Worm (Caenorhabditis elegans): ENCODE measurements around the gene C56G2.5.

C56G2.5 gene

DNA sequence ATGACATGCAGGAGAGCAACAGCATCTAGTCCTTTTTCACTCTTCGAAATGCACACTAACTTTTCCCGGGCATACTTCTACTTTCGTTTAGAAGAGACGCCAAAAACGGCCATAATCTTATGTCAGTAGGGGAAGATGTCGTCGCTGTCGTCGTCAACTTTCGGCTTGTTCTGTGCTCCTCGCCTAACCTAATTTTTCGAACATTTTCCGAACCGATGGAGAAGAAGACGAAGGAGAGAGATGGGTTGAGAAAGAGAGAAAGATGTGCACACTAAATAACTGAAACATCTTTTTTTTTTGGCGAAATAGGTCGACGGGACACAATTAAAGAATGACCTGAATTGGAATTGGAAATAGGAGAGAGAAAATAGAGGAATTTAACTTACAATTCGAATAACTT lies 13.7 kb downstream of the C56G2.5 start:
- TF ChIP-seq hnd-1 (tag; optimal IDR thresholded peaks at IDR 0.05) = no peak

DNA sequence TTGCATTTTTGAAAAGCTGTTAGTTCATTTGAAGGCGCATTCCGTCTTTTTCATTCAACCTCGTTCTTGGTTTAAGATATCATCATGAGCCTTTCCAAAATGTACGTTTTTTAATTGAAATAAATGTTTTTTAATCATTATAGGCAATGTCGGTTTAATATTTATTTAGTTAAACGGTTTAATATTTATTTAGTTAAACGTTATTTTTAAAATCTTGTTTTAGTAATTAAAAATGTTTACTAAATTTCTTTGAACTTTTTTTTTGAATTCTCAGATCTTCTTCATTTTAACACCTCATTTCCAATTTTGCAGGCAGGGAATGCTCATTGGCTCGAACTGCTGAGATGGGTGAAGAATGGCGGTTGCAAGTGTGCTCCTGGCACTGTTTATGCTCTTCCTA lies 15.0 kb downstream of the C56G2.5 start, which contains the start of gene gar-2:
gar-2 (plus strand) TSS at position 301 of the 400 bp plus-strand sequence.
- TF ChIP-seq B0310.2 (tag; optimal IDR thresholded peaks at IDR 0.05) (no peak), sea-1 (GFP tag; conservative IDR thresholded peaks at IDR 0.05) (no peak), ceh-36 (tag; optimal IDR thresholded peaks at IDR 0.05) (no peak), pes-1 (GFP tag; IDR thresholded peaks at IDR 0.05) (no peak), flt-1 (GFP tag; IDR thresholded peaks at IDR 0.05) (no peak), hmg-4 (GFP tag; optimal IDR thresholded peaks at IDR 0.05) (no peak), ceh-13 (GFP tag; optimal IDR thresholded peaks at IDR 0.05) (no peak), tbx-11 (GFP tag; IDR thresholded peaks at IDR 0.05) (no peak), ama-1 (optimal IDR thresholded peaks at IDR 0.05) (no peak), hmbx-1 (tag; optimal IDR thresholded peaks at IDR 0.05) (no peak), hnd-1 (tag; optimal IDR thresholded peaks at IDR 0.05) (no peak), tbx-37 (GFP tag; conservative IDR thresholded peaks at IDR 0.05) (no peak), ets-7 (tag; optimal IDR thresholded peaks at IDR 0.05) (no peak), aly-1 (tag; optimal IDR thresholded peaks at IDR 0.05) (no peak)

DNA sequence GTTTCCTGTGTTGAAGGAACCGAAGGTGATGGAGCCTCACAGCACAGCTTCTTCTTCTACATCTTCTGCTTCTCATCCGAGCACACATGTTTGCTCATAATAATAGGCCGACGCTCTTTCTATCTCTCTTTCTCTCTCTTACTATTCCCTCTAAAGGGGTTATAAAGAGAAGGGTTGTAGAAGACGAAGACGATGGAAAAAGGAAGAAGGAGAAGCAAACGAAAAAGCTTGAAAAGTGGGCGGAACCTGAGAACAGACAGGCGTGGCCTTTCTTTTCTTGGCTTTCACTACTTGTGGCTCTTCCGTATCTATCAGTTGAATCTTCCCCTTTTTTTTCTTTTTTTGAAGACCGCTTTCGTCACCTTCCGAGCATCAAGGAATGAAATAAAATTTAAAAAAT lies 16.2 kb downstream of the C56G2.5 start:
- TF ChIP-seq F13C5.2 (tag; optimal IDR thresholded peaks at IDR 0.05) (no peak), hmg-4 (GFP tag; optimal IDR thresholded peaks at IDR 0.05) (no peak), flt-1 (GFP tag; IDR thresholded peaks at IDR 0.05) (no peak), tbx-11 (GFP tag; IDR thresholded peaks at IDR 0.05) (no peak), ama-1 (optimal IDR thresholded peaks at IDR 0.05) (no peak), scrt-1 (GFP tag; IDR thresholded peaks at IDR 0.05) (no peak), tra-4 (tag; optimal IDR thresholded peaks at IDR 0.05) (no peak), hmbx-1 (tag; optimal IDR thresholded peaks at IDR 0.05) (no peak), B0310.2 (tag; optimal IDR thresholded peaks at IDR 0.05) (no peak), hnd-1 (tag; optimal IDR thresholded peaks at IDR 0.05) (no peak), sea-1 (GFP tag; conservative IDR thresholded peaks at IDR 0.05) (no peak), aly-1 (tag; optimal IDR thresholded peaks at IDR 0.05) (no peak), tbx-37 (GFP tag; conservative IDR thresholded peaks at IDR 0.05) (no peak), ceh-13 (GFP tag; optimal IDR thresholded peaks at IDR 0.05) (no peak), pes-1 (GFP tag; IDR thresholded peaks at IDR 0.05) (no peak)

DNA sequence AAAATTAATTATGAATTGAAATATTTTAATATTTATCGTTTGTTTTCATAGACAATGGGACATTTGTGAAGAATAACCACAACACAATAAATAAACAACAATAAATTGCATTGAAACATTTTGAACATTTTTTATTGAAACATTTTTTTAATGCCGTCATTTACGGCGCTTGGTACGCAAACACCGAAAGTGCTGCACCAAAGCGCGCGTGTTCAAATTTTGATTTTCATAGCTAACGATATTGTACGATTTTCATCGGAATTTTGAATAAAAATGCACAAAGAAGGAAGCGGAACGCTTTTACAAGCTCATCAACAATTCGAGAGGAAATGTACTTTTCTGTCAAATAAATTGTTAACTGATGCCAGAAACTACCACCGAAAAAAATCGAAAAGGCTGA lies 20.3 kb downstream of the C56G2.5 start:
- TF ChIP-seq aly-1 (tag; optimal IDR thresholded peaks at IDR 0.05) = no peak
- TF ChIP-seq pes-1 (GFP tag; IDR thresholded peaks at IDR 0.05) = no peak
- no peak for TF ChIP-seq hmbx-1 (tag; optimal IDR thresholded peaks at IDR 0.05)
- no peak for TF ChIP-seq ceh-36 (tag; optimal IDR thresholded peaks at IDR 0.05)
- no peak for TF ChIP-seq flt-1 (GFP tag; IDR thresholded peaks at IDR 0.05)
- TF ChIP-seq ama-1 (optimal IDR thresholded peaks at IDR 0.05) = no peak
- TF ChIP-seq tbx-11 (GFP tag; IDR thresholded peaks at IDR 0.05) = no peak
- TF ChIP-seq tra-4 (tag; optimal IDR thresholded peaks at IDR 0.05) = no peak
- TF ChIP-seq B0310.2 (tag; optimal IDR thresholded peaks at IDR 0.05) = no peak
- TF ChIP-seq ets-7 (tag; optimal IDR thresholded peaks at IDR 0.05) = no peak
- TF ChIP-seq scrt-1 (GFP tag; IDR thresholded peaks at IDR 0.05) = no peak
- TF ChIP-seq hmg-4 (GFP tag; optimal IDR thresholded peaks at IDR 0.05) = no peak
- no peak for TF ChIP-seq sea-1 (GFP tag; conservative IDR thresholded peaks at IDR 0.05)
- TF ChIP-seq tbx-37 (GFP tag; conservative IDR thresholded peaks at IDR 0.05) = no peak
- no peak for TF ChIP-seq hnd-1 (tag; optimal IDR thresholded peaks at IDR 0.05)
- TF ChIP-seq ceh-13 (GFP tag; optimal IDR thresholded peaks at IDR 0.05) = no peak
- TF ChIP-seq F13C5.2 (tag; optimal IDR thresholded peaks at IDR 0.05) = no peak

DNA sequence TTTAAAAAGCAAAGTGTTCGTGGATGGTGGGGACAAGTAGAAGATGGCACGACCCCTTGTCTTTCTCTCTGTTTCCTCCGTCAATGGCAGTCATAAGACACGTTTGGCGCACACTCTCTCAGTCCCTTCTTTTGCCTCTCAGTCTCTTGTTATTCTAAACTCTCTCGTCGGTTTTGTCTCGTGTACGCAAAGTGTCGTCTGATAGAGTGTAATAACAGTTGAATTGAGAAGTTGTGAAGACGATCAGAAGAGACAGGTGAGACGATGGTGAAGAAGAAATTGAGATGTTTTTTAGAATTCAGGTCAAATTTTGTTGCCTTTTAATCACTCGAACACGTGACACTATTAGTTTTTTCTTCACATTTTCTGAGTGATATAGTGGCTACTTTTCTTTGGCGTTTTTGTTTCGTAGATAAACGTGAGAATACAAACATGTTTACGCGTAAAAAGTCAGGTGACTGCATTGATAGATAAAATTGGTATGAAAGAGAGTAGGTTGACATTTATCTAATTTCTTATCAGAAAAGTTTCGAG lies 20.9 kb downstream of the C56G2.5 start, which contains the start of gene F47D12.9:
F47D12.9 (minus strand) TSS at position 267 of the 534 bp plus-strand sequence.
- TF ChIP-seq ceh-13 (GFP tag; optimal IDR thresholded peaks at IDR 0.05) (no peak), sea-1 (GFP tag; conservative IDR thresholded peaks at IDR 0.05) (no peak), hnd-1 (tag; optimal IDR thresholded peaks at IDR 0.05) (no peak), ama-1 (optimal IDR thresholded peaks at IDR 0.05) (no peak), ets-7 (tag; optimal IDR thresholded peaks at IDR 0.05) (no peak), F13C5.2 (tag; optimal IDR thresholded peaks at IDR 0.05) (no peak), scrt-1 (GFP tag; IDR thresholded peaks at IDR 0.05) (no peak), hmg-4 (GFP tag; optimal IDR thresholded peaks at IDR 0.05) (no peak), pes-1 (GFP tag; IDR thresholded peaks at IDR 0.05) (no peak), aly-1 (tag; optimal IDR thresholded peaks at IDR 0.05) (no peak), tbx-37 (GFP tag; conservative IDR thresholded peaks at IDR 0.05) (no peak), B0310.2 (tag; optimal IDR thresholded peaks at IDR 0.05) (no peak), tra-4 (tag; optimal IDR thresholded peaks at IDR 0.05) (no peak), hmbx-1 (tag; optimal IDR thresholded peaks at IDR 0.05) (no peak), flt-1 (GFP tag; IDR thresholded peaks at IDR 0.05) (no peak), ceh-36 (tag; optimal IDR thresholded peaks at IDR 0.05) (no peak), tbx-11 (GFP tag; IDR thresholded peaks at IDR 0.05) (no peak)

DNA sequence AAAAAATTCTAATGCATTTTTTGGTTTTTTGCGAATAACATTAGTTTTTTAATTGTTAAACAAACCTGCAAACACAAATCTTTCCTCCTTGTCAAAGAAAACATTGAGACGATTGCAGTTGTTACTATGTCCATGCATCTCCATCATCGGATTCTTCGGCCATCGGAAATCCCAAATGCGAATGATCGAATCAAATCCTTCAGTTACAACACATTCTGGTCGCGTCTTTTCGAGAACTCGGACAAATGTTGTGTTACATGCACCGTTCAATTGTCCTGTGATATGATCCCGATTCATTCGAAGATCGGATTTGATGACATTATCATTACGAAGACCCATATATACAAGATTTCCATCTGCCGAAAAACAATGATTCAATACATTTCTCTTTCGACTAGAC lies 23.7 kb downstream of the C56G2.5 start:
- TF ChIP-seq aly-1 (tag; optimal IDR thresholded peaks at IDR 0.05) (no peak), hmbx-1 (tag; optimal IDR thresholded peaks at IDR 0.05) (no peak), ets-7 (tag; optimal IDR thresholded peaks at IDR 0.05) (no peak), hmg-4 (GFP tag; optimal IDR thresholded peaks at IDR 0.05) (no peak), F13C5.2 (tag; optimal IDR thresholded peaks at IDR 0.05) (no peak), tra-4 (tag; optimal IDR thresholded peaks at IDR 0.05) (no peak), B0310.2 (tag; optimal IDR thresholded peaks at IDR 0.05) (no peak), sea-1 (GFP tag; conservative IDR thresholded peaks at IDR 0.05) (no peak), tbx-37 (GFP tag; conservative IDR thresholded peaks at IDR 0.05) (no peak), flt-1 (GFP tag; IDR thresholded peaks at IDR 0.05) (no peak), ama-1 (optimal IDR thresholded peaks at IDR 0.05) (no peak), ceh-36 (tag; optimal IDR thresholded peaks at IDR 0.05) (no peak), pes-1 (GFP tag; IDR thresholded peaks at IDR 0.05) (no peak), scrt-1 (GFP tag; IDR thresholded peaks at IDR 0.05) (no peak), hnd-1 (tag; optimal IDR thresholded peaks at IDR 0.05) (no peak), ceh-13 (GFP tag; optimal IDR thresholded peaks at IDR 0.05) (no peak)

DNA sequence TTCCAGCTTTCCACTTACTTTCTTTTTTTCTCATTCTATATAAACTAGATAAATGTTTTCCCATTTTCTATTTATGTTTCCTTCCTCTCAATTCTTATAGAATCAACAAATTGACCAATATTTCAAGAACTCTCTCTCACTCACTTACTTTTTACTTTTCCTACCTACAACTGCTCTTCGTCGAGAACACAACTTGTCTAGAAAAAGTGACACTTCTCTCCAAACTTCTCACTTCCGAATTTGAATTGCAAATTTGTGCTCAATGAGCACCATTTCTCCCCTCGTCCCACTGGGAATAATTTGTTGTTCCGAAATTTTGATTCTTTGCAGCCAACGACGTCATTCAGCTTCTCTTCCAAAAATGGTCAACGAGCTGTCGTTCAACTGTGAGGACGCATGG lies 25.9 kb downstream of the C56G2.5 start, which contains the start of gene F47D12.3:
F47D12.3 (plus strand) TSS at position 331 of the 400 bp plus-strand sequence.
- no peak for TF ChIP-seq ets-7 (tag; optimal IDR thresholded peaks at IDR 0.05)
- TF ChIP-seq ceh-36 (tag; optimal IDR thresholded peaks at IDR 0.05) = no peak
- TF ChIP-seq hmg-4 (GFP tag; optimal IDR thresholded peaks at IDR 0.05) = no peak
- no peak for TF ChIP-seq tra-4 (tag; optimal IDR thresholded peaks at IDR 0.05)
- no peak for TF ChIP-seq hnd-1 (tag; optimal IDR thresholded peaks at IDR 0.05)
- TF ChIP-seq tbx-11 (GFP tag; IDR thresholded peaks at IDR 0.05) = no peak
- TF ChIP-seq sea-1 (GFP tag; conservative IDR thresholded peaks at IDR 0.05) = no peak
- no peak for TF ChIP-seq pes-1 (GFP tag; IDR thresholded peaks at IDR 0.05)
- no peak for TF ChIP-seq ama-1 (optimal IDR thresholded peaks at IDR 0.05)
- no peak for TF ChIP-seq scrt-1 (GFP tag; IDR thresholded peaks at IDR 0.05)
- no peak for TF ChIP-seq ceh-13 (GFP tag; optimal IDR thresholded peaks at IDR 0.05)
- no peak for TF ChIP-seq tbx-37 (GFP tag; conservative IDR thresholded peaks at IDR 0.05)
- no peak for TF ChIP-seq aly-1 (tag; optimal IDR thresholded peaks at IDR 0.05)
- no peak for TF ChIP-seq flt-1 (GFP tag; IDR thresholded peaks at IDR 0.05)
- TF ChIP-seq hmbx-1 (tag; optimal IDR thresholded peaks at IDR 0.05) = no peak
- no peak for TF ChIP-seq B0310.2 (tag; optimal IDR thresholded peaks at IDR 0.05)
- no peak for TF ChIP-seq F13C5.2 (tag; optimal IDR thresholded peaks at IDR 0.05)
